Fruit fly (Drosophila melanogaster) whole organism, prepupa: ENCODE data around the gene Evi5.

Experiments used
- Blimp-1 ChIP-seq: fragments of 200-800 bp; sonication (Bioruptor generic); optimal IDR thresholded peaks from 3 replicates; lab custom pipeline; 2017; ENCODE audit warnings: missing biosample characterization, missing genetic modification characterization, mild to moderate bottlenecking, moderate library complexity, missing genetic modification reagents
- CG11902 ChIP-seq: fragments of 200-800 bp; sonication (Bioruptor generic); optimal IDR thresholded peaks from 3 replicates; lab custom pipeline; 2016; ENCODE audit warnings: missing biosample characterization, missing genetic modification characterization
- CG15336 ChIP-seq: fragments of 200-800 bp; sonication (Bioruptor generic); IDR thresholded peaks from 2 replicates; pipeline ENCODE4 v1.3.6; 2022; ENCODE audit warnings: missing biosample characterization, missing genetic modification characterization
- CG16779 ChIP-seq: fragments of 200-800 bp; sonication (Bioruptor generic); optimal IDR thresholded peaks from 3 replicates; lab custom pipeline; 2017; ENCODE audit warnings: missing biosample characterization, mild to moderate bottlenecking, missing genetic modification characterization
- CG3032 ChIP-seq: fragments of 200-800 bp; optimal IDR thresholded peaks from 2 replicates; lab custom pipeline; 2019; ENCODE audit warnings: missing biosample characterization, mild to moderate bottlenecking, missing genetic modification characterization, moderate library complexity
- CG32006 ChIP-seq: fragments of 200-800 bp; sonication (Bioruptor generic); optimal IDR thresholded peaks from 3 replicates; lab custom pipeline; 2017; ENCODE audit warnings: missing biosample characterization, mild to moderate bottlenecking, missing genetic modification characterization
- CG34406 ChIP-seq: fragments of 200-800 bp; sonication (Bioruptor generic); optimal IDR thresholded peaks from 3 replicates; lab custom pipeline; 2016; ENCODE audit warnings: missing biosample characterization, missing genetic modification characterization
- CG6163 ChIP-seq: fragments of 200-800 bp; sonication (Bioruptor generic); IDR thresholded peaks from 3 replicates; pipeline ENCODE4 v1.3.6; 2022; ENCODE audit warnings: missing biosample characterization, missing genetic modification characterization
- CG6792 ChIP-seq: fragments of 200-800 bp; sonication (Bioruptor generic); optimal IDR thresholded peaks from 3 replicates; lab custom pipeline; 2016; ENCODE audit warnings: missing biosample characterization, missing genetic modification characterization
- CG6808 ChIP-seq: fragments of 200-800 bp; sonication (Bioruptor generic); optimal IDR thresholded peaks from 3 replicates; lab custom pipeline; 2017; ENCODE audit warnings: missing biosample characterization, missing genetic modification characterization, mild to moderate bottlenecking, moderate library complexity, missing genetic modification reagents
- CG7368 ChIP-seq: fragments of 200-800 bp; sonication (Bioruptor generic); optimal IDR thresholded peaks from 3 replicates; lab custom pipeline; 2016; ENCODE audit warnings: missing biosample characterization, missing genetic modification characterization
- CG8119 ChIP-seq: fragments of 200-800 bp; sonication (Bioruptor generic); IDR thresholded peaks from 3 replicates; pipeline ENCODE4 v1.3.6; 2022; ENCODE audit warnings: missing biosample characterization, missing genetic modification characterization
- Eip78C ChIP-seq: fragments of 200-800 bp; sonication (Bioruptor generic); peaks from one replicate; lab custom pipeline; 2016; ENCODE audit warnings: missing biosample characterization, missing genetic modification characterization
- Eip93F ChIP-seq: fragments of 200-800 bp; sonication (Bioruptor generic); optimal IDR thresholded peaks from 2 replicates; lab custom pipeline; 2016; ENCODE audit warnings: missing biosample characterization, mild to moderate bottlenecking, missing genetic modification characterization
- Ets21C ChIP-seq: fragments of 200-800 bp; sonication (Bioruptor generic); optimal IDR thresholded peaks from 3 replicates; lab custom pipeline; 2016; ENCODE audit warnings: missing biosample characterization, missing genetic modification characterization
- Gug ChIP-seq: fragments of 200-800 bp; sonication (Bioruptor generic); IDR thresholded peaks from 2 replicates; pipeline ENCODE4 v1.3.6; 2022; ENCODE audit warnings: missing biosample characterization, missing genetic modification characterization
- Hr4 ChIP-seq: fragments of 200-800 bp; sonication (Bioruptor generic); optimal IDR thresholded peaks from 3 replicates; lab custom pipeline; 2016; ENCODE audit warnings: missing biosample characterization, missing genetic modification characterization
- Smox ChIP-seq: fragments of 200-800 bp; sonication (Bioruptor generic); optimal IDR thresholded peaks from 3 replicates; lab custom pipeline; 2016; ENCODE audit warnings: missing biosample characterization, missing genetic modification characterization
- Sox102F ChIP-seq: fragments of 200-800 bp; sonication (Bioruptor generic); optimal IDR thresholded peaks from 2 replicates; lab custom pipeline; 2016; ENCODE audit warnings: missing biosample characterization, mild to moderate bottlenecking, missing genetic modification characterization
- Sox14 ChIP-seq: fragments of 200-800 bp; sonication (Bioruptor generic); optimal IDR thresholded peaks from 3 replicates; lab custom pipeline; 2016; ENCODE audit warnings: missing biosample characterization, missing genetic modification characterization
- Sox15 ChIP-seq: fragments of 200-800 bp; sonication (Bioruptor generic); optimal IDR thresholded peaks from 3 replicates; lab custom pipeline; 2016; ENCODE audit warnings: missing biosample characterization, missing genetic modification characterization
- acj6 ChIP-seq: fragments of 200-800 bp; sonication (Bioruptor generic); optimal IDR thresholded peaks from 3 replicates; lab custom pipeline; 2016; ENCODE audit warnings: missing biosample characterization, missing genetic modification characterization
- cyc ChIP-seq: fragments of 200-800 bp; sonication (Bioruptor generic); optimal IDR thresholded peaks from 3 replicates; lab custom pipeline; 2016; ENCODE audit warnings: missing biosample characterization, missing genetic modification characterization
- dac ChIP-seq: fragments of 200-800 bp; sonication (Bioruptor generic); optimal IDR thresholded peaks from 2 replicates; lab custom pipeline; 2017; ENCODE audit warnings: missing biosample characterization, mild to moderate bottlenecking, missing genetic modification characterization
- eg ChIP-seq: fragments of 200-800 bp; sonication (Bioruptor generic); IDR thresholded peaks from 3 replicates; pipeline ENCODE4 v1.3.6; 2022; ENCODE audit warnings: missing biosample characterization, missing genetic modification characterization
- fkh ChIP-seq: fragments of 200-800 bp; sonication (Bioruptor generic); optimal IDR thresholded peaks from 3 replicates; lab custom pipeline; 2017; ENCODE audit warnings: missing biosample characterization, mild to moderate bottlenecking, missing genetic modification characterization, moderate library complexity
- net ChIP-seq: fragments of 200-800 bp; sonication (Bioruptor generic); optimal IDR thresholded peaks from 3 replicates; lab custom pipeline; 2016; ENCODE audit warnings: missing biosample characterization, missing genetic modification characterization
- pdm3 ChIP-seq: fragments of 200-800 bp; sonication (Bioruptor generic); optimal IDR thresholded peaks from 3 replicates; lab custom pipeline; 2016; ENCODE audit warnings: missing biosample characterization, missing genetic modification characterization
- spab ChIP-seq: fragments of 200-800 bp; sonication (Bioruptor generic); optimal IDR thresholded peaks from 2 replicates; lab custom pipeline; 2017; ENCODE audit warnings: missing biosample characterization, mild to moderate bottlenecking, missing genetic modification characterization, missing genetic modification reagents
- ss ChIP-seq, 2 experiments: fragments of 200-800 bp; sonication (Bioruptor generic); optimal IDR thresholded peaks; 2 replicates in 1 of 2; 3 replicates in 1 of 2; lab custom pipeline; 2017 to 2018; ENCODE audit warnings: mild to moderate bottlenecking in 2 of 2, missing biosample characterization in 2 of 2, missing genetic modification characterization in 2 of 2, moderate library complexity in 1 of 2
- svp ChIP-seq: fragments of 200-800 bp; sonication (Bioruptor generic); peaks from one replicate; lab custom pipeline; 2016; ENCODE audit warnings: missing biosample characterization, missing genetic modification characterization
- topi ChIP-seq: fragments of 200-800 bp; sonication (Bioruptor generic); optimal IDR thresholded peaks from 3 replicates; lab custom pipeline; 2016; ENCODE audit warnings: missing biosample characterization, missing genetic modification characterization
- vri ChIP-seq: fragments of 200-800 bp; sonication (Bioruptor generic); optimal IDR thresholded peaks from 3 replicates; lab custom pipeline; 2016; ENCODE audit warnings: missing biosample characterization, mild to moderate bottlenecking, missing genetic modification characterization

Gene Evi5

DNA sequence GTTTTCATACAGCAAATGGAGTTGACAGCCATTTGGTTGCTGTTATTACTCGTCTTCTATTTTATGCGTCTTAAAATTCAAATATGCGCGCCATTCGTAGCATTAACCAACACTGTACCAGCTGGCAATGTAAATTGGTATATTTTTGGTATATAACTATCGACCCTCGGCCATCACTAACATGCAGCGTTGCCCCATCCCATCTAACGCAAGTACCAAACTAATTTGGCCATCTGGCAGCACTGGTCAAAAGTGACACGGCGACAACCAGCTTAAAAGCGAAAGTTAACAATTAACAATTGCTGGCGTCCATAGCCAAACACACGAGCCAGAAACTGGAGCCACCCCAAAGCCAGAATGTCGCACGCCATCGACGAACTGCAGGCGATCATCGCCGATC lies 29.1 kb upstream of the Evi5 start, which contains the start of gene Uba5:
Uba5 (plus strand) TSS at position 222 of the 400 bp plus-strand sequence.
- TF ChIP-seq Eip78C (GFP tag; lab: Kevin White, UChicago) (peak; percentile 22), CG6792 (GFP tag; lab: Kevin White, UChicago) (no peak), CG3032 (tag; lab: Kevin White, UChicago) (no peak), acj6 (GFP tag; lab: Kevin White, UChicago) (no peak), Blimp-1 (GFP tag; lab: Kevin White, UChicago) (peak; percentile 98), vri (GFP tag; lab: Kevin White, UChicago) (no peak), Smox (GFP tag; lab: Kevin White, UChicago) (no peak), Sox15 (no peak)

DNA sequence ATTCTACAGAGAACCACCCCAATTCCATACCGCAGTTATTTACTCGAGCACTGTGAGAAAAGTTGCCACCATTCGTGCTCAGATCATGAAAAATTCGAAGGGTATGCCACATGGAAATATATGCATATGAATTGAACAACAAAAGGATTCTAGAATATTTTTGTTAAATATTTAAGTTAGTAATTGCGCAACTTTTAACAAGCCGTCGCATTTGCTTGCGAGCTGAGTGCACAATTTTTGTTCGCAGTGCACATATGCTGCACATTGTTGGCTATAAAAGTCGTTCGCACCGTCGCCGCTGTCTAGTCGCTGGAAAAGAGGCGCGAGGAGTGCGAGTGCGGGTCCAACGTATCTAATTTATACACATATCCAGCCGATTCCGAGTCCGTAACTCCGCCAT lies 22.6 kb upstream of the Evi5 start, which contains the start of gene Cyp4g15:
Cyp4g15 (plus strand) TSS at position 301 of the 400 bp plus-strand sequence.
- TF ChIP-seq CG8119 (GFP tag; lab: Robert Waterston, UW) (no peak), cyc (GFP tag; lab: Kevin White, UChicago) (no peak), acj6 (GFP tag; lab: Kevin White, UChicago) (no peak), Gug (GFP tag; lab: Robert Waterston, UW) (no peak), Eip78C (GFP tag; lab: Kevin White, UChicago) (peak; percentile 24), ss (GFP tag; optimal IDR thresholded peaks at IDR 0.05; lab: Kevin White, UChicago) (no peak), CG34406 (no peak), Hr4 (GFP tag; lab: Kevin White, UChicago) (peak; percentile 5)

- TF ChIP-seq CG16779 (tag; lab: Kevin White, UChicago) = no peak
- no peak for TF ChIP-seq dac (GFP tag; lab: Kevin White, UChicago)
- no peak for TF ChIP-seq Eip93F (GFP tag; lab: Kevin White, UChicago)
- no peak for TF ChIP-seq eg (GFP tag; lab: Robert Waterston, UW)
- TF ChIP-seq spab (GFP tag; lab: Kevin White, UChicago) = no peak
- TF ChIP-seq topi = no peak
- TF ChIP-seq, all 60 proteins: peak for 0
Measured at dm6 chrX:11468304-11468703, 14.1 kb upstream of the Evi5 start.

DNA sequence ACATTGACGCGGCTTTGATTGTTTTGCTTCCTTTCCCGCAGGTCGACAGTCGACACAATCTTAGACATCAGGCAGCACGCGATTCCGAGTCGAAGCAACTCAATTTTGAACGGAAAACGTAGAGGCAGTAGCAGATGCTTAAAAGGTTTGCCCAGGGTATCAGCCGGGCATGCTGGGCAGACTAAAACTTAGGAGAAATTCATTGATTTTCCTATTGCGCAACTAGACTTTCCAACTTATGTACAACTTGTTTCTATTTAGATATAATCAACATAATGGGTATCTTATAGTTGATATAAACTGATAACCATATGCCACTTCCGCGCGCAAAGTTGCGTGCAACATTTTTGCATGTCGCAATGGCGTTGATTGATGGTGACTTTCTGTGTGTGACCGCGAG lies 12.6 kb upstream of the Evi5 start:
- TF ChIP-seq Blimp-1 (GFP tag; lab: Kevin White, UChicago) (no peak), net (GFP tag; lab: Kevin White, UChicago) (no peak), CG15336 (GFP tag; lab: Robert Waterston, UW) (0 out of 2 replicates have a peak, but pooled peaks have one; percentile 30), Gug (GFP tag; lab: Robert Waterston, UW) (no peak), svp (GFP tag; lab: Kevin White, UChicago) (no peak), vri (GFP tag; lab: Kevin White, UChicago) (no peak), CG6163 (no peak), fkh (GFP tag; lab: Kevin White, UChicago) (no peak), CG6792 (GFP tag; lab: Kevin White, UChicago) (no peak)

- no peak for TF ChIP-seq acj6 (GFP tag; lab: Kevin White, UChicago)
- TF ChIP-seq Sox102F (GFP tag; lab: Kevin White, UChicago) = no peak
- TF ChIP-seq CG6808 (GFP tag; lab: Kevin White, UChicago) = no peak
Measured at dm6 chrX:11464047-11464446, 9.9 kb upstream of the Evi5 start.

DNA sequence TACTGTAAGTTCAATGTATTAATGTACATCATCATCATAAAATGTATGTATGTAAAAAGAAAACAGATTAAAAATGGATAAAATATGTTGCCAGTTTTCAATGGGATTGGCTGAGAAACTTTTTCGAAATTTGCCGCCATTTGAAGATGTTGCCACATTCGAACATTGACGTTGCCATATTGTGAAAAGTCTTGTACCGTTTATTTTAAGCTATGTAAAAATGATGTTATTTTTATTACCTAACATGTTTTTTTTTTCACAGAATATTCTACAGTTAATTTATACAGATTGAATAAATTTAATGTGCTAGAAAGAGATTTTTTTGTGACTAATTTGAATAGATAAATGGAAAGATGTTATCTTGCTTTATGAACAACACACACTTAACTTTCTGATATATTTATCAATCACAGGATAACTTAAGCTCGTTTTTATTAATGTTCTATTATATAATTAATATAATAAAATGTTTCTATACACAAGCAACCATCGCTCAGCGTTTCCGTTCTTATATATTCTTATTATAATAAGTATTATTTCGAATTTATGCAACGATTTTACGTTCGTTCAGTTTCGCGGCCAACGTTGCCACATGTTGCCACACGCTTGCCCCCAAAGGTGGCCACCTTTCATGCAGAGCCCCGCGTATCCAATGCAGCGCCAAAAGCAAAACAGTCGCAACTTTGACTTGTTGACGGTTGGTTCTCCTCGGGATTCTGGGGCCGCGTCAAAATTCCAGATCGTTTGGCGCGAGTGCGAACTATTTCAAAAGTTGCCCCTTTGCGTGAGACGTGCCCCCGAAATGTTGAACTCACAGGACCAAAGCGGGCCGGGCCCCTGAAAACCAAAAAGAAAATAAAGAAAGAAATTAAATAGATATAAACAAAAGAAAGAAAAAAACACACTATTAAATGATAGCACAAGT lies 5.0 kb upstream of the Evi5 start, which contains the start of gene CG43155:
CG43155 (plus strand) TSS at position 875 of the 925 bp plus-strand sequence.
- no peak for TF ChIP-seq Sox14
- no peak for TF ChIP-seq pdm3 (GFP tag; lab: Kevin White, UChicago)
- TF ChIP-seq spab (GFP tag; lab: Kevin White, UChicago) = no peak
- TF ChIP-seq CG32006 (GFP tag; lab: Kevin White, UChicago) = no peak
- no peak for TF ChIP-seq CG11902
- TF ChIP-seq Ets21C = no peak
- TF ChIP-seq CG7368 (GFP tag; lab: Kevin White, UChicago) = no peak
- TF ChIP-seq Hr4 (GFP tag; lab: Kevin White, UChicago) = no peak
